Fruit fly (Drosophila melanogaster): ENCODE data around the gene CG11555.
A peak's percentile ranks its signal among the peaks of the same experiment; 100 is the strongest.

The CG11555 gene

dm6 chr2L:305646-306045 is 32.0 kb downstream of the CG11555 start, which contains the start of gene Plc21C (continued):
- peak; percentile 38 for TF ChIP-seq ind (GFP tag; optimal IDR thresholded peaks at IDR 0.05)
- peak; percentile 41; the same call in 1 of the 2 replicates for TF ChIP-seq Dref (GFP tag; IDR thresholded peaks at IDR 0.05)
- peak; percentile 60 for TF ChIP-seq CG2712 (tag; optimal IDR thresholded peaks at IDR 0.05)
- TF ChIP-seq jing (GFP tag; optimal IDR thresholded peaks at IDR 0.05) = no peak
- TF ChIP-seq CG2120 (GFP tag; optimal IDR thresholded peaks at IDR 0.05) = peak; percentile 70
- TF ChIP-seq CG6654 (GFP tag; optimal IDR thresholded peaks at IDR 0.05) = no peak
- no peak for TF ChIP-seq croc (GFP tag; conservative IDR thresholded peaks at IDR 0.05)
- TF ChIP-seq grau (tag; optimal IDR thresholded peaks at IDR 0.05) = peak; percentile 58
- no peak for TF ChIP-seq dimm (GFP tag; IDR thresholded peaks at IDR 0.05)
- TF ChIP-seq stwl (tag; optimal IDR thresholded peaks at IDR 0.05) = peak; percentile 76
- TF ChIP-seq crc (GFP tag; optimal IDR thresholded peaks at IDR 0.05) = peak; percentile 4
- TF ChIP-seq HmgZ (tag; optimal IDR thresholded peaks at IDR 0.05) = peak; percentile 80
- TF ChIP-seq CG10462 (GFP tag; optimal IDR thresholded peaks at IDR 0.05) = no peak
- peak; percentile 50 for TF ChIP-seq CG1647 (GFP tag; optimal IDR thresholded peaks at IDR 0.05)
- peak; percentile 77 for TF ChIP-seq nmo (GFP tag; optimal IDR thresholded peaks at IDR 0.05)
- no peak for TF ChIP-seq fd3F (GFP tag; optimal IDR thresholded peaks at IDR 0.05)
- no peak for TF ChIP-seq Elba2 (GFP tag; optimal IDR thresholded peaks at IDR 0.05)
- TF ChIP-seq CG8089 (GFP tag; optimal IDR thresholded peaks at IDR 0.05) = no peak
- TF ChIP-seq CG9932 (GFP tag; IDR thresholded peaks at IDR 0.05) = peak; percentile 65
- no peak for TF ChIP-seq CG7372 (GFP tag; IDR thresholded peaks at IDR 0.05)
- TF ChIP-seq zen2 (GFP tag; IDR thresholded peaks at IDR 0.05; ENCODE audit: partially characterized antibody) = no peak; the same call in 2 of the 3 replicates
- TF ChIP-seq CG18599 (GFP tag; optimal IDR thresholded peaks at IDR 0.05) = peak; percentile 56
- no peak for TF ChIP-seq dmrt11E (tag; optimal IDR thresholded peaks at IDR 0.05)
- peak; percentile 6 for TF ChIP-seq Nf-YB (GFP tag; optimal IDR thresholded peaks at IDR 0.05)
- TF ChIP-seq vfl (GFP tag; optimal IDR thresholded peaks at IDR 0.05) = peak; percentile 42
- TF ChIP-seq CG1603 (tag; optimal IDR thresholded peaks at IDR 0.05) = peak; percentile 82
- no peak for TF ChIP-seq usp (GFP tag; optimal IDR thresholded peaks at IDR 0.05)
- TF ChIP-seq Jarid2 (GFP tag; optimal IDR thresholded peaks at IDR 0.05) = peak; percentile 16
- TF ChIP-seq Antp (GFP tag; optimal IDR thresholded peaks at IDR 0.05) = peak; percentile 42
- peak; percentile 45 for TF ChIP-seq Fer3 (tag; optimal IDR thresholded peaks at IDR 0.05)
- no peak for TF ChIP-seq chm (GFP tag; IDR thresholded peaks at IDR 0.05)
- TF ChIP-seq D (optimal IDR thresholded peaks at IDR 0.05) = no peak
- no peak for TF ChIP-seq D (GFP tag; optimal IDR thresholded peaks at IDR 0.05)
- no peak for TF ChIP-seq Tbp (GFP tag; optimal IDR thresholded peaks at IDR 0.05)
- TF ChIP-seq tna (GFP tag; IDR thresholded peaks at IDR 0.05; ENCODE audit: partially characterized antibody) = no peak
- TF ChIP-seq CG9727 (GFP tag; optimal IDR thresholded peaks at IDR 0.05) = peak; percentile 61
- no peak for TF ChIP-seq CkIIα-i1 (GFP tag; IDR thresholded peaks at IDR 0.05)
- TF ChIP-seq CG12299 (tag; optimal IDR thresholded peaks at IDR 0.05) = no peak
- no peak for TF ChIP-seq onecut (GFP tag; IDR thresholded peaks at IDR 0.05)
- TF ChIP-seq Camta (GFP tag; optimal IDR thresholded peaks at IDR 0.05) = peak; percentile 37
- no peak for TF ChIP-seq nom (GFP tag; optimal IDR thresholded peaks at IDR 0.05)
- TF ChIP-seq Taf1 (GFP tag; IDR thresholded peaks at IDR 0.05) = no peak
- TF ChIP-seq prd (optimal IDR thresholded peaks at IDR 0.05) = no peak
- peak; percentile 33; the same call in 1 of the 3 replicates for TF ChIP-seq prd (GFP tag; IDR thresholded peaks at IDR 0.05)
- TF ChIP-seq CG30020 (tag; optimal IDR thresholded peaks at IDR 0.05) = peak; percentile 25
- TF ChIP-seq h (optimal IDR thresholded peaks at IDR 0.05) = no peak
- 0 out of 3 replicates have a peak, but pooled peaks have one; percentile 16 for TF ChIP-seq ci (GFP tag; IDR thresholded peaks at IDR 0.05)
- TF ChIP-seq sna (GFP tag; IDR thresholded peaks at IDR 0.05; ENCODE audit: partially characterized antibody) = no peak
- TF ChIP-seq CG3847 (GFP tag; IDR thresholded peaks at IDR 0.05) = peak; percentile 85
- TF ChIP-seq insv (GFP tag; optimal IDR thresholded peaks at IDR 0.05) = no peak
- 0 out of 2 replicates have a peak, but pooled peaks have one; percentile 46 for TF ChIP-seq CG31441 (GFP tag; IDR thresholded peaks at IDR 0.05)
- peak; percentile 10 for TF ChIP-seq kni (GFP tag; optimal IDR thresholded peaks at IDR 0.05)
